Worm (Caenorhabditis elegans): ENCODE results near the gene nhr-131.

The nhr-131 gene

ce11 chrV:527602-528001 is 33.4 kb downstream of the nhr-131 start, which contains the start of gene srw-108:
srw-108 (plus strand) TSS chrV:527902.
- TF ChIP-seq egrh-3 (GFP tag; IDR thresholded peaks at IDR 0.05) (no peak), ZK185.1 (tag; optimal IDR thresholded peaks at IDR 0.05; ENCODE audit: poor library complexity, severe bottlenecking) (no peak), nhr-27 (tag; optimal IDR thresholded peaks at IDR 0.05) (no peak), pha-4 (tag; optimal IDR thresholded peaks at IDR 0.05) (no peak), cebp-2 (GFP tag; IDR thresholded peaks at IDR 0.05) (no peak)

- no peak for TF ChIP-seq somi-1 (GFP tag; optimal IDR thresholded peaks at IDR 0.05)
- TF ChIP-seq attf-5 (GFP tag; optimal IDR thresholded peaks at IDR 0.05) = peak; percentile 59
- TF ChIP-seq Y95B8A.8 (GFP tag; IDR thresholded peaks at IDR 0.05) = no peak
- TF ChIP-seq zfh-2 (GFP tag; conservative IDR thresholded peaks at IDR 0.05) = no peak
- TF ChIP-seq unc-62 (GFP tag; optimal IDR thresholded peaks at IDR 0.05) = no peak
- no peak for TF ChIP-seq lin-35 (GFP tag; optimal IDR thresholded peaks at IDR 0.05)
- TF ChIP-seq nhr-179 (tag; optimal IDR thresholded peaks at IDR 0.05) = no peak
- no peak for TF ChIP-seq K12H6.12 (tag; optimal IDR thresholded peaks at IDR 0.05)
- peak; percentile 79 for TF ChIP-seq nhr-80 (tag; optimal IDR thresholded peaks at IDR 0.05)
- no peak for TF ChIP-seq hrde-1 (tag; optimal IDR thresholded peaks at IDR 0.05; ENCODE audit: borderline replicate concordance)
- no peak for TF ChIP-seq ztf-22 (GFP tag; optimal IDR thresholded peaks at IDR 0.05)
- peak; percentile 37; the same call in 1 of the 2 replicates for TF ChIP-seq hmg-1.2 (GFP tag; IDR thresholded peaks at IDR 0.05)
- no peak for TF ChIP-seq F49E8.2 (tag; optimal IDR thresholded peaks at IDR 0.05; ENCODE audit: insufficient read depth)
- no peak for TF ChIP-seq Y53F4B.3 (GFP tag; IDR thresholded peaks at IDR 0.05)
- peak; percentile 36 for TF ChIP-seq atf-7 (tag; optimal IDR thresholded peaks at IDR 0.05)
- no peak for TF ChIP-seq chd-7 (tag; optimal IDR thresholded peaks at IDR 0.05)
- TF ChIP-seq pha-4 (tag; optimal IDR thresholded peaks at IDR 0.05) = peak; percentile 87
- no peak for TF ChIP-seq sea-2 (GFP tag; IDR thresholded peaks at IDR 0.05)
- no peak for TF ChIP-seq rec-8 (tag; optimal IDR thresholded peaks at IDR 0.05)
- TF ChIP-seq akir-1 (GFP tag; optimal IDR thresholded peaks at IDR 0.05) = no peak
- no peak for TF ChIP-seq D2030.7 (GFP tag; IDR thresholded peaks at IDR 0.05)
- no peak for TF ChIP-seq repo-1 (tag; optimal IDR thresholded peaks at IDR 0.05)
- no peak for TF ChIP-seq snpc-4 (GFP tag; optimal IDR thresholded peaks at IDR 0.05)
- TF ChIP-seq snpc-4 (tag; optimal IDR thresholded peaks at IDR 0.05) = peak in 1 of 4 experiments; percentile 6
- TF ChIP-seq ceh-40 (GFP tag; IDR thresholded peaks at IDR 0.05) = 0 out of 2 replicates have a peak, but pooled peaks have one; percentile 14
- TF ChIP-seq F55B11.4 (tag; optimal IDR thresholded peaks at IDR 0.05; ENCODE audit: borderline replicate concordance, insufficient read depth) = no peak
- TF ChIP-seq hsf-1 (GFP tag; IDR thresholded peaks at IDR 0.05) = no peak
- TF ChIP-seq mcd-1 (GFP tag; IDR thresholded peaks at IDR 0.05) = no peak
- no peak for TF ChIP-seq Y67H2A.10 (GFP tag; conservative IDR thresholded peaks at IDR 0.05)
- no peak for TF ChIP-seq ztf-18 (tag; optimal IDR thresholded peaks at IDR 0.05)
- TF ChIP-seq tbp1 (GFP tag; optimal IDR thresholded peaks at IDR 0.05) = peak; percentile 1
- TF ChIP-seq athp-1 (tag; optimal IDR thresholded peaks at IDR 0.05) = no peak
- no peak for TF ChIP-seq snpc-3.4 (tag; optimal IDR thresholded peaks at IDR 0.05)
- no peak for TF ChIP-seq Y53G8AR.9 (GFP tag; conservative IDR thresholded peaks at IDR 0.05)
- no peak for TF ChIP-seq snpc-1.3 (tag; optimal IDR thresholded peaks at IDR 0.05; ENCODE audit: insufficient read depth)
- TF ChIP-seq ceh-27 (GFP tag; optimal IDR thresholded peaks at IDR 0.05) = no peak
- 0 out of 2 replicates have a peak, but pooled peaks have one; percentile 16 for TF ChIP-seq dox-1 (GFP tag; IDR thresholded peaks at IDR 0.05)
- no peak for TF ChIP-seq B0261.1 (tag; optimal IDR thresholded peaks at IDR 0.05)
- no peak for TF ChIP-seq ama-1 (optimal IDR thresholded peaks at IDR 0.05)
- no peak for TF ChIP-seq ama-1 (GFP tag; optimal IDR thresholded peaks at IDR 0.05)
- TF ChIP-seq lsy-27 (tag; optimal IDR thresholded peaks at IDR 0.05; ENCODE audit: borderline replicate concordance, insufficient read depth) = no peak
- no peak for TF ChIP-seq aptf-2 (GFP tag; conservative IDR thresholded peaks at IDR 0.05)
These were observed 37.9 kb downstream of the nhr-131 start, which contains the start of gene nhr-58 for ce11 chrV:532046-532445. nhr-58 (plus strand) TSS chrV:532259.
